Fruit fly (Drosophila melanogaster) whole organism, wandering third instar larva: ENCODE results near the gene ash1.

ENCODE experiments used
- Abd-B ChIP-seq: fragments of >200 bp; optimal IDR thresholded peaks from 2 replicates; lab custom pipeline; 2017; ENCODE audit warnings: missing biosample characterization, missing genetic modification characterization
- CG32264 ChIP-seq: fragments of 200-800 bp; sonication (Bioruptor generic); optimal IDR thresholded peaks from 2 replicates; lab custom pipeline; 2016; ENCODE audit warnings: missing biosample characterization, missing genetic modification characterization
- CG9705 ChIP-seq: fragments of 200-800 bp; sonication (Bioruptor generic); optimal IDR thresholded peaks from 2 replicates; lab custom pipeline; 2018; ENCODE audit warnings: missing biosample characterization, mild to moderate bottlenecking, missing genetic modification characterization
- CrebA ChIP-seq: fragments of 200-800 bp; sonication (Bioruptor generic); optimal IDR thresholded peaks from 2 replicates; lab custom pipeline; 2016; ENCODE audit warnings: missing biosample characterization, mild to moderate bottlenecking, missing genetic modification characterization, borderline replicate concordance
- Dfd ChIP-seq: fragments of >200 bp; optimal IDR thresholded peaks from 2 replicates; lab custom pipeline; 2017; ENCODE audit warnings: missing biosample characterization, missing genetic modification characterization
- Dif ChIP-seq: fragments of 200-275, 200-300 bp; sonication (Bioruptor generic); optimal IDR thresholded peaks from 2 replicates; lab custom pipeline; 2018; ENCODE audit warnings: missing biosample characterization, missing genetic modification characterization; ENCODE audit not compliant: partially characterized antibody
- GATAd ChIP-seq: sonication (Bioruptor generic); optimal IDR thresholded peaks from 2 replicates; lab custom pipeline; 2016; ENCODE audit warnings: missing biosample characterization, missing genetic modification characterization
- HLH106 ChIP-seq: fragments of 200-800 bp; optimal IDR thresholded peaks from 3 replicates; lab custom pipeline; 2019; ENCODE audit warnings: missing biosample characterization, mild to moderate bottlenecking, missing genetic modification characterization, moderate library complexity
- Hnf4 ChIP-seq: fragments of 200-800 bp; sonication (Bioruptor generic); optimal IDR thresholded peaks from 2 replicates; lab custom pipeline; 2016; ENCODE audit warnings: missing biosample characterization, mild to moderate bottlenecking, missing genetic modification characterization
- Hr78 ChIP-seq: fragments of >200 bp; optimal IDR thresholded peaks from 2 replicates; lab custom pipeline; 2017; ENCODE audit warnings: missing biosample characterization, missing genetic modification characterization
- Hr83 ChIP-seq: fragments of 200-300 bp; sonication (Bioruptor generic); optimal IDR thresholded peaks from 2 replicates; lab custom pipeline; 2016; ENCODE audit warnings: missing biosample characterization, mild to moderate bottlenecking, missing genetic modification characterization, moderate library complexity; ENCODE audit not compliant: poor library complexity, severe bottlenecking
- Jra ChIP-seq: sonication (Bioruptor generic); optimal IDR thresholded peaks from 2 replicates; lab custom pipeline; 2016; ENCODE audit warnings: missing biosample characterization, missing genetic modification characterization
- Mio ChIP-seq: sonication (Bioruptor generic); optimal IDR thresholded peaks from 2 replicates; lab custom pipeline; 2016; ENCODE audit warnings: missing biosample characterization, missing genetic modification characterization
- Myc ChIP-seq: fragments of >200 bp; optimal IDR thresholded peaks from 2 replicates; lab custom pipeline; 2017
- N ChIP-seq: fragments of >200 bp; optimal IDR thresholded peaks from 2 replicates; lab custom pipeline; 2018; ENCODE audit warnings: missing biosample characterization, missing external identifiers, missing genetic modification characterization
- OdsH ChIP-seq: fragments of 200-800 bp; sonication (Bioruptor generic); optimal IDR thresholded peaks from 2 replicates; lab custom pipeline; 2016; ENCODE audit warnings: missing biosample characterization, mild to moderate bottlenecking, missing genetic modification characterization
- Rel ChIP-seq, 2 experiments: fragments of 200-800 bp; sonication (Bioruptor generic) in 1 of 2; optimal IDR thresholded peaks; 2 replicates in 1 of 2; 3 replicates in 1 of 2; lab custom pipeline; 2016 to 2019; ENCODE audit warnings: mild to moderate bottlenecking in 2 of 2, missing biosample characterization in 2 of 2, missing genetic modification characterization in 2 of 2, moderate library complexity in 1 of 2
- Sp1 ChIP-seq: fragments of 200-800 bp; sonication (Bioruptor generic); optimal IDR thresholded peaks from 3 replicates; lab custom pipeline; 2019; ENCODE audit warnings: missing biosample characterization, mild to moderate bottlenecking, missing genetic modification characterization, moderate library complexity
- Vsx2 ChIP-seq: fragments of 200-300, 225-300 bp; sonication (Bioruptor generic); optimal IDR thresholded peaks from 2 replicates; lab custom pipeline; 2018; ENCODE audit warnings: missing biosample characterization, missing genetic modification characterization; ENCODE audit not compliant: partially characterized antibody
- br ChIP-seq: fragments of 200-800 bp; sonication (Bioruptor generic); optimal IDR thresholded peaks from 2 replicates; lab custom pipeline; 2016; ENCODE audit warnings: missing biosample characterization, missing genetic modification characterization
- brk ChIP-seq: fragments of 200-800 bp; sonication (Bioruptor generic); optimal IDR thresholded peaks from 2 replicates; lab custom pipeline; 2016; ENCODE audit warnings: missing biosample characterization, mild to moderate bottlenecking, missing genetic modification characterization
- dl ChIP-seq, 2 experiments: fragments of 175-275, 200-275 bp in 1 of 2; fragments of 200-275 bp in 1 of 2; sonication (Bioruptor generic); optimal IDR thresholded peaks; lab custom pipeline; 2018; ENCODE audit warnings: mild to moderate bottlenecking in 2 of 2, missing biosample characterization in 2 of 2, missing genetic modification characterization in 2 of 2, moderate library complexity in 2 of 2; ENCODE audit not compliant: partially characterized antibody in 2 of 2, insufficient read depth in 1 of 2
- dmrt93B ChIP-seq: fragments of 200-800 bp; sonication (Bioruptor generic); optimal IDR thresholded peaks from 2 replicates; lab custom pipeline; 2018; ENCODE audit warnings: missing biosample characterization, mild to moderate bottlenecking, missing genetic modification characterization
- dsf ChIP-seq: sonication (Bioruptor generic); optimal IDR thresholded peaks from 2 replicates; lab custom pipeline; 2016; ENCODE audit warnings: missing biosample characterization, missing genetic modification characterization, borderline replicate concordance
- ey ChIP-seq: fragments of 200-800 bp; sonication (Bioruptor generic); optimal IDR thresholded peaks from 2 replicates; lab custom pipeline; 2016; ENCODE audit warnings: missing biosample characterization, missing genetic modification characterization
- foxo ChIP-seq, 2 experiments: fragments of 200-800 bp; sonication (Bioruptor generic); optimal IDR thresholded peaks; 2 replicates in 1 of 2; 3 replicates in 1 of 2; lab custom pipeline; 2016 to 2017; ENCODE audit warnings: missing biosample characterization in 2 of 2, missing genetic modification characterization in 2 of 2
- fru ChIP-seq: fragments of 200-800 bp; sonication (Bioruptor generic); optimal IDR thresholded peaks from 3 replicates; lab custom pipeline; 2016; ENCODE audit warnings: missing biosample characterization, mild to moderate bottlenecking, missing genetic modification characterization
- h ChIP-seq: fragments of 200-800 bp; sonication (Bioruptor generic); optimal IDR thresholded peaks from 3 replicates; lab custom pipeline; 2016; ENCODE audit warnings: missing biosample characterization, mild to moderate bottlenecking, missing genetic modification characterization
- jim ChIP-seq: fragments of 175-275, 200-325 bp; sonication (Bioruptor generic); optimal IDR thresholded peaks from 2 replicates; lab custom pipeline; 2016; ENCODE audit warnings: missing biosample characterization, mild to moderate bottlenecking, missing genetic modification characterization
- lola ChIP-seq: fragments of >200 bp; optimal IDR thresholded peaks from 2 replicates; lab custom pipeline; 2017; ENCODE audit warnings: missing biosample characterization, missing genetic modification characterization
- pan ChIP-seq: fragments of >200 bp; optimal IDR thresholded peaks from 2 replicates; lab custom pipeline; 2017
- psq ChIP-seq: fragments of 200-800 bp; sonication (Bioruptor generic); optimal IDR thresholded peaks from 3 replicates; lab custom pipeline; 2017; ENCODE audit warnings: missing biosample characterization, mild to moderate bottlenecking, missing genetic modification characterization, moderate library complexity
- rgr ChIP-seq: fragments of 200-800 bp; sonication (Bioruptor generic); optimal IDR thresholded peaks from 3 replicates; lab custom pipeline; 2016; ENCODE audit warnings: missing biosample characterization, mild to moderate bottlenecking, missing genetic modification characterization
- sage ChIP-seq: fragments of 200-800 bp; sonication (Bioruptor generic); optimal IDR thresholded peaks from 2 replicates; lab custom pipeline; 2016; ENCODE audit warnings: missing biosample characterization, mild to moderate bottlenecking, missing genetic modification characterization
- sv ChIP-seq: fragments of 200-800 bp; sonication (Bioruptor generic); optimal IDR thresholded peaks from 3 replicates; lab custom pipeline; 2016; ENCODE audit warnings: missing biosample characterization, missing genetic modification characterization
- tai ChIP-seq: sonication (Bioruptor generic); optimal IDR thresholded peaks from 2 replicates; lab custom pipeline; 2016; ENCODE audit warnings: missing biosample characterization, missing genetic modification characterization
- usp ChIP-seq: fragments of >200 bp; optimal IDR thresholded peaks from 2 replicates; lab custom pipeline; 2017; ENCODE audit warnings: missing biosample characterization, missing genetic modification characterization
- woc ChIP-seq: sonication (Bioruptor generic); optimal IDR thresholded peaks from 2 replicates; lab custom pipeline; 2016; ENCODE audit warnings: missing biosample characterization, mild to moderate bottlenecking, missing genetic modification characterization

ash1 gene

dm6 chr3L:19636821-19637460, 38.4 kb upstream of the ash1 start (continued):
- TF ChIP-seq fru (GFP tag; lab: Kevin White, UChicago) (no peak), lola (GFP tag; lab: Kevin White, UChicago) (no peak), Rel (GFP tag; optimal IDR thresholded peaks at IDR 0.05; lab: Kevin White, UChicago) (no peak), Rel (tag; optimal IDR thresholded peaks at IDR 0.05; lab: Kevin White, UChicago) (no peak), Hr78 (no peak), GATAd (GFP tag; lab: Kevin White, UChicago) (no peak), Myc (lab: Kevin White, UChicago) (no peak), Mio (no peak), pan (lab: Kevin White, UChicago) (no peak), Hr83 (no peak)

dm6 chr3L:19635478-19635996, 37.0 kb upstream of the ash1 start, which contains the start of gene wnd:
wnd (minus strand) TSS chr3L:19635783.
- TF ChIP-seq Vsx2 (peak; percentile 94), Dif (GFP tag; lab: Kevin White, UChicago) (peak; percentile 93), Mio (no peak), sage (peak; percentile 56), Hnf4 (no peak), Dfd (GFP tag; lab: Kevin White, UChicago) (no peak), dl (GFP tag; optimal IDR thresholded peaks at IDR 0.05; lab: Kevin White, UChicago; ENCODE audit: insufficient read depth in 1 of 2, partially characterized antibody in 2 of 2) (peak; percentile 81 to 88), brk (GFP tag; lab: Kevin White, UChicago) (no peak), lola (GFP tag; lab: Kevin White, UChicago) (no peak), br (GFP tag; lab: Kevin White, UChicago) (peak; percentile 9), CrebA (peak; percentile 40), Rel (GFP tag; optimal IDR thresholded peaks at IDR 0.05; lab: Kevin White, UChicago) (peak; percentile 16), Rel (tag; optimal IDR thresholded peaks at IDR 0.05; lab: Kevin White, UChicago) (no peak), h (GFP tag; lab: Kevin White, UChicago) (no peak), psq (peak; percentile 82), GATAd (GFP tag; lab: Kevin White, UChicago) (no peak), Abd-B (GFP tag; lab: Kevin White, UChicago) (no peak), Sp1 (GFP tag; lab: Kevin White, UChicago) (no peak)

- TF ChIP-seq br (GFP tag; lab: Kevin White, UChicago) (no peak), Jra (GFP tag; lab: Kevin White, UChicago) (no peak), dsf (GFP tag; lab: Kevin White, UChicago) (no peak), sage (no peak), Abd-B (GFP tag; lab: Kevin White, UChicago) (no peak), lola (GFP tag; lab: Kevin White, UChicago) (no peak), jim (GFP tag; lab: Kevin White, UChicago) (no peak), Rel (GFP tag; optimal IDR thresholded peaks at IDR 0.05; lab: Kevin White, UChicago) (no peak), Rel (tag; optimal IDR thresholded peaks at IDR 0.05; lab: Kevin White, UChicago) (peak; percentile 14), Dfd (GFP tag; lab: Kevin White, UChicago) (peak; percentile 75), Hr78 (no peak), Sp1 (GFP tag; lab: Kevin White, UChicago) (peak; percentile 84), CG32264 (GFP tag; lab: Kevin White, UChicago) (no peak), Dif (GFP tag; lab: Kevin White, UChicago) (no peak), Mio (no peak), CG9705 (GFP tag; lab: Kevin White, UChicago) (no peak), OdsH (GFP tag; lab: Kevin White, UChicago) (peak; percentile 57), dmrt93B (GFP tag; lab: Kevin White, UChicago) (no peak), fru (GFP tag; lab: Kevin White, UChicago) (peak; percentile 63), h (GFP tag; lab: Kevin White, UChicago) (peak; percentile 32), usp (GFP tag; lab: Kevin White, UChicago) (no peak), GATAd (GFP tag; lab: Kevin White, UChicago) (no peak), CrebA (no peak), Hnf4 (no peak), Hr83 (no peak), sv (GFP tag; lab: Kevin White, UChicago) (no peak), Vsx2 (no peak), Myc (lab: Kevin White, UChicago) (no peak), foxo (GFP tag; optimal IDR thresholded peaks at IDR 0.05; lab: Kevin White, UChicago) (peak in 1 of 2 experiments; percentile 78), rgr (GFP tag; lab: Kevin White, UChicago) (peak; percentile 31), tai (GFP tag; lab: Kevin White, UChicago) (peak; percentile 25), pan (lab: Kevin White, UChicago) (no peak), psq (peak; percentile 91), HLH106 (tag; lab: Kevin White, UChicago) (peak; percentile 63), N (GFP tag; lab: Kevin White, UChicago) (no peak), brk (GFP tag; lab: Kevin White, UChicago) (peak; percentile 33), dl (GFP tag; optimal IDR thresholded peaks at IDR 0.05; lab: Kevin White, UChicago; ENCODE audit: insufficient read depth in 1 of 2, partially characterized antibody in 2 of 2) (no peak), woc (peak; percentile 11), ey (no peak)
Measured at dm6 chr3L:19634788-19635448, 36.4 kb upstream of the ash1 start.
